Worm (Caenorhabditis elegans) whole organism, L4/young adult: ENCODE results near the gene F13E9.16.

ENCODE experiments used
- W03F9.2 ChIP-seq: fragments of 150-350 bp; optimal IDR thresholded peaks from 2 replicates; lab custom pipeline; 2014; ENCODE audit warnings: missing biosample characterization, missing genetic modification characterization
- dao-5 ChIP-seq: sonication (generic microtip); optimal IDR thresholded peaks from 2 replicates; lab custom pipeline; 2016; ENCODE audit warnings: missing genotype, missing genetic modification characterization, moderate library complexity, missing compliant biosample characterization
- him-1 ChIP-seq: sonication (generic microtip); optimal IDR thresholded peaks from 2 replicates; lab custom pipeline; 2016; ENCODE audit warnings: missing genotype, missing genetic modification reagents, missing genetic modification characterization, missing compliant biosample characterization

- TF ChIP-seq him-1 (tag; lab: Kevin White, UChicago) (no peak), dao-5 (tag; lab: Kevin White, UChicago) (no peak), W03F9.2 (no peak)
Observed at ce11 chrIV:10899091-10899490, 11.9 kb upstream of the F13E9.16 start, which contains the start of the genes F13E9.9 and F13E9.19.
